Worm (Caenorhabditis elegans) whole organism, L4 larva: Measurements from ENCODE around the gene Y71H2B.11.
"Not testable (repeated sequence)": the region's sequence is repeated elsewhere in the genome, so short reads cannot be mapped to it uniquely, and the experiment has no call there.

Experiments
- F37D6.2 ChIP-seq: sonication (generic microtip); optimal IDR thresholded peaks from 2 replicates; lab custom pipeline; 2016; ENCODE audit warnings: mild to moderate bottlenecking, missing genetic modification characterization, missing compliant biosample characterization
- F49E8.2 ChIP-seq: sonication (generic microtip); optimal IDR thresholded peaks from 2 replicates; lab custom pipeline; 2016; ENCODE audit warnings: missing compliant biosample characterization, mild to moderate bottlenecking, missing genetic modification characterization, borderline replicate concordance
- R02D3.7 ChIP-seq: fragments of 150-350 bp; sonication (generic microtip); optimal IDR thresholded peaks from 3 replicates; lab custom pipeline; 2014; ENCODE audit warnings: missing biosample characterization, missing genetic modification characterization
- T26A8.4 ChIP-seq: fragments of 200-800 bp; sonication (Bioruptor generic); IDR thresholded peaks from 2 replicates; pipeline ENCODE4 v1.3.6; 2022; ENCODE audit warnings: missing genetic modification characterization, missing compliant biosample characterization
- Y48G9A.11 ChIP-seq: fragments of 200-800 bp; sonication (Bioruptor generic); IDR thresholded peaks from 2 replicates; pipeline ENCODE4 v1.3.6; 2022; ENCODE audit warnings: missing genetic modification reagents, missing genetic modification characterization, missing compliant biosample characterization
- ZK337.2 ChIP-seq: fragments of 200-800 bp; sonication (Bioruptor generic); IDR thresholded peaks from 2 replicates; pipeline ENCODE4 v1.3.6; 2022; ENCODE audit warnings: missing genetic modification reagents, missing genetic modification characterization, missing compliant biosample characterization
- aly-2 ChIP-seq: sonication (generic microtip); optimal IDR thresholded peaks from 2 replicates; lab custom pipeline; 2018; ENCODE audit warnings: missing biosample characterization, missing genetic modification characterization
- ama-1 ChIP-seq: fragments of 150-350 bp; optimal IDR thresholded peaks from 2 replicates; lab custom pipeline; 2014; ENCODE audit warnings: inconsistent platforms, mixed read lengths
- ceh-44 ChIP-seq: fragments of 200-800 bp; sonication (Bioruptor generic); IDR thresholded peaks from 2 replicates; pipeline ENCODE4 v1.3.6; 2022; ENCODE audit warnings: missing genetic modification reagents, missing genetic modification characterization, missing compliant biosample characterization
- ctbp-1 ChIP-seq: fragments of 200-800 bp; sonication (Bioruptor generic); IDR thresholded peaks from 2 replicates; pipeline ENCODE4 v1.3.6; 2022; ENCODE audit warnings: missing genetic modification reagents, missing genetic modification characterization, missing compliant biosample characterization
- dmd-6 ChIP-seq: fragments of 200-800 bp; sonication (Bioruptor generic); IDR thresholded peaks from 2 replicates; pipeline ENCODE4 v1.3.6; 2022; ENCODE audit warnings: missing genetic modification reagents, missing genetic modification characterization, missing compliant biosample characterization
- dmd-9 ChIP-seq: fragments of 200-800 bp; sonication (Bioruptor generic); IDR thresholded peaks from 2 replicates; pipeline ENCODE4 v1.3.6; 2022; ENCODE audit warnings: missing genetic modification reagents, missing genetic modification characterization, missing compliant biosample characterization
- egl-27 ChIP-seq: sonication (generic microtip); optimal IDR thresholded peaks from 3 replicates; lab custom pipeline; 2017; ENCODE audit warnings: missing biosample characterization, missing genetic modification reagents, missing genetic modification characterization
- fos-1 ChIP-seq: fragments of 150-350 bp; optimal IDR thresholded peaks from 2 replicates; lab custom pipeline; 2014; ENCODE audit warnings: missing biosample characterization, missing genetic modification characterization
- hif-1 ChIP-seq, 2 experiments: sonication (generic microtip); optimal IDR thresholded peaks; 2 replicates each; lab custom pipeline; 2016 to 2017; ENCODE audit warnings: missing compliant biosample characterization in 2 of 2, missing genetic modification characterization in 2 of 2, missing genetic modification reagents in 2 of 2, missing genotype in 2 of 2, mild to moderate bottlenecking in 1 of 2
- hlh-11 ChIP-seq: fragments of 200-800 bp; sonication (Bioruptor generic); optimal IDR thresholded peaks from 2 replicates; lab custom pipeline; 2018; ENCODE audit warnings: mild to moderate bottlenecking, missing genetic modification characterization, missing compliant biosample characterization
- hlh-30 ChIP-seq: sonication (generic microtip); optimal IDR thresholded peaks from 2 replicates; lab custom pipeline; 2017; ENCODE audit warnings: antibody characterized with exemption, mild to moderate bottlenecking, missing genetic modification characterization, missing compliant biosample characterization; ENCODE audit not compliant: insufficient read depth
- hmg-1.1 ChIP-seq: fragments of 200-800 bp; sonication (Bioruptor generic); IDR thresholded peaks from 2 replicates; pipeline ENCODE4 v1.3.6; 2022; ENCODE audit warnings: missing genetic modification reagents, missing genetic modification characterization, missing compliant biosample characterization
- lin-29 ChIP-seq: fragments of 200-800 bp; sonication (Bioruptor generic); IDR thresholded peaks from 2 replicates; pipeline ENCODE4 v1.3.6; 2022; ENCODE audit warnings: missing genetic modification reagents, missing genetic modification characterization, missing compliant biosample characterization
- lin-38 ChIP-seq: fragments of 200-800 bp; sonication (Bioruptor generic); IDR thresholded peaks from 2 replicates; pipeline ENCODE4 v1.3.6; 2022; ENCODE audit warnings: missing genetic modification reagents, missing genetic modification characterization, missing compliant biosample characterization
- lir-3 ChIP-seq: sonication (generic microtip); optimal IDR thresholded peaks from 2 replicates; lab custom pipeline; 2016; ENCODE audit warnings: mild to moderate bottlenecking, missing genetic modification characterization, missing compliant biosample characterization
- mdl-1 ChIP-seq, 2 experiments: fragments of 150-350 bp in 1 of 2; sonication (generic microtip) in 1 of 2; optimal IDR thresholded peaks; 2 replicates each; lab custom pipeline; 2014 to 2017; ENCODE audit warnings: missing biosample characterization in 2 of 2, missing genetic modification characterization in 2 of 2
- mes-2 ChIP-seq: sonication (generic microtip); optimal IDR thresholded peaks from 2 replicates; lab custom pipeline; 2016; ENCODE audit warnings: missing genotype, mild to moderate bottlenecking, missing genetic modification characterization, missing compliant biosample characterization; ENCODE audit not compliant: poor library complexity, severe bottlenecking
- nhr-11 ChIP-seq: fragments of 150-350 bp; optimal IDR thresholded peaks from 2 replicates; lab custom pipeline; 2014; ENCODE audit warnings: missing biosample characterization, missing genetic modification characterization
- nhr-111 ChIP-seq: fragments of 200-800 bp; sonication (Bioruptor generic); optimal IDR thresholded peaks from 2 replicates; lab custom pipeline; 2018; ENCODE audit warnings: mild to moderate bottlenecking, missing genetic modification characterization, missing compliant biosample characterization
- nhr-25 ChIP-seq: sonication (generic microtip); optimal IDR thresholded peaks from 2 replicates; lab custom pipeline; 2017; ENCODE audit warnings: missing genetic modification characterization, mild to moderate bottlenecking, missing compliant biosample characterization, antibody characterized with exemption, moderate library complexity, borderline replicate concordance; ENCODE audit not compliant: insufficient read depth
- nhr-6 ChIP-seq: fragments of 150-350 bp; optimal IDR thresholded peaks from 2 replicates; lab custom pipeline; 2014; ENCODE audit warnings: missing biosample characterization, missing genetic modification characterization
- nhr-77 ChIP-seq: fragments of 150-350 bp; optimal IDR thresholded peaks from 2 replicates; lab custom pipeline; 2014; ENCODE audit warnings: missing biosample characterization, missing genetic modification characterization
- php-3 ChIP-seq: fragments of 200-800 bp; sonication (Bioruptor generic); IDR thresholded peaks from 2 replicates; pipeline ENCODE4 v1.3.6; 2022; ENCODE audit warnings: missing genetic modification reagents, missing genetic modification characterization, missing compliant biosample characterization
- pqm-1 ChIP-seq: sonication (generic microtip); optimal IDR thresholded peaks from 2 replicates; lab custom pipeline; 2017; ENCODE audit warnings: missing biosample characterization, missing genetic modification characterization
- sdz-12 ChIP-seq: fragments of 200-800 bp; sonication (Bioruptor generic); optimal IDR thresholded peaks from 2 replicates; lab custom pipeline; 2018; ENCODE audit warnings: mild to moderate bottlenecking, missing genetic modification characterization, missing compliant biosample characterization
- unc-130 ChIP-seq: sonication (generic microtip); optimal IDR thresholded peaks from 2 replicates; lab custom pipeline; 2016; ENCODE audit warnings: missing genetic modification reagents, missing genetic modification characterization, missing compliant biosample characterization
- unc-62 ChIP-seq, 3 experiments: fragments of 150-350 bp in 1 of 3; sonication (generic microtip); optimal IDR thresholded peaks in 2 of 3; peaks in 1 of 3; 1 replicate in 1 of 3; 2 replicates in 2 of 3; lab custom pipeline; 2014 to 2017; ENCODE audit warnings: missing biosample characterization in 3 of 3, missing genetic modification characterization in 3 of 3, missing genetic modification reagents in 3 of 3, missing genotype in 1 of 3
- vab-7 ChIP-seq: fragments of 200-800 bp; sonication (Bioruptor generic); IDR thresholded peaks from 2 replicates; pipeline ENCODE4 v1.3.6; 2022; ENCODE audit warnings: missing genetic modification reagents, missing genetic modification characterization, missing compliant biosample characterization
- zag-1 ChIP-seq: fragments of 150-350 bp; optimal IDR thresholded peaks from 2 replicates; lab custom pipeline; 2014; ENCODE audit warnings: missing biosample characterization, missing genetic modification characterization
- zip-2 ChIP-seq: fragments of 150-350 bp; optimal IDR thresholded peaks from 2 replicates; lab custom pipeline; 2014; ENCODE audit warnings: missing biosample characterization, missing genetic modification characterization

The Y71H2B.11 gene

DNA sequence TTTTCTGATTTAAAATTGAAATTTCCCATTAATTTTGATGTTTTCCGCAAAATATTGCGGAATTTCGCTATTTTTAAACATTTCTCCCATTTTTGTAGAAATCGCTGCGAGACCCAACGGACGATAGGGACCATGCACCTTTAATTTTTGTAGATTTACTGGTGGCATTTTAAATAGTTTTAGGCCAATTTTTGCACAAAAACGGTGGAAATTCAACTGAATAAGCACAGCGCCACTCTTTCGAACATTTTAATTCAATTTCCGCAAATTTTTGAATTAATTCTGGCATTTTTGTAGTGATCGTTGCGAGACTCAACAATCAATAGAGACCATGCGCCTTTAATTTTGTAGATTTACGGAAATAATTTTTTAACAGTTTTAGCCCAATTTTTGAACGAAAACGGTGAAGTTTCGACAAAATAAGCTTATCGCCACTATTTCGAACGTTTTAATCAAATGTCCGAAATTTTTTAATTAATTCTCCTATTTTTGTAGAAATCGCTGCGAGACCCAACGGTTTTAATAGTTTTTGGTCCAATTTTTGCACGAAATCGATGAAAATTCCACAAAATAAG lies 5.2 kb upstream of the Y71H2B.11 start:
- TF ChIP-seq zag-1 (tag; lab: Kevin White, UChicago): no peak
- peak; percentile 60 for TF ChIP-seq lin-38 (GFP tag; lab: Robert Waterston, UW)
- no peak for TF ChIP-seq T26A8.4 (GFP tag; lab: Robert Waterston, UW)
- TF ChIP-seq unc-130 (GFP tag; lab: Kevin White, UChicago): peak; percentile 33
- no peak for TF ChIP-seq nhr-6 (tag; lab: Kevin White, UChicago)
- TF ChIP-seq Y48G9A.11 (GFP tag; lab: Robert Waterston, UW): 0 out of 2 replicates have a peak, but pooled peaks have one; percentile 42
- TF ChIP-seq F49E8.2 (tag; lab: Kevin White, UChicago): peak; percentile 76
- TF ChIP-seq ZK337.2 (GFP tag; lab: Robert Waterston, UW): no peak
- no peak for TF ChIP-seq hlh-11 (tag; lab: Kevin White, UChicago)
- TF ChIP-seq ceh-44 (GFP tag; lab: Robert Waterston, UW): no peak
- no peak for TF ChIP-seq dmd-9 (GFP tag; lab: Robert Waterston, UW)
- no peak for TF ChIP-seq ama-1
- no peak for TF ChIP-seq mdl-1 (tag; optimal IDR thresholded peaks at IDR 0.05; lab: Kevin White, UChicago)
- no peak for TF ChIP-seq dmd-6 (GFP tag; lab: Robert Waterston, UW)
- TF ChIP-seq fos-1 (tag; lab: Kevin White, UChicago): no peak
- TF ChIP-seq F37D6.2 (tag; lab: Kevin White, UChicago): no peak
- no peak for TF ChIP-seq nhr-11 (tag; lab: Kevin White, UChicago)
- TF ChIP-seq hif-1 (tag; optimal IDR thresholded peaks at IDR 0.05; lab: Kevin White, UChicago): no peak
- no peak for TF ChIP-seq lir-3 (tag; lab: Kevin White, UChicago)
- TF ChIP-seq egl-27 (tag; lab: Kevin White, UChicago): no peak
- TF ChIP-seq nhr-25 (tag; lab: Kevin White, UChicago): no peak
- TF ChIP-seq mes-2 (tag; lab: Kevin White, UChicago): no peak
- no peak for TF ChIP-seq zip-2
- TF ChIP-seq R02D3.7 (tag; lab: Kevin White, UChicago): no peak
- no peak for TF ChIP-seq vab-7
- TF ChIP-seq, all 104 proteins: peak for 4

DNA sequence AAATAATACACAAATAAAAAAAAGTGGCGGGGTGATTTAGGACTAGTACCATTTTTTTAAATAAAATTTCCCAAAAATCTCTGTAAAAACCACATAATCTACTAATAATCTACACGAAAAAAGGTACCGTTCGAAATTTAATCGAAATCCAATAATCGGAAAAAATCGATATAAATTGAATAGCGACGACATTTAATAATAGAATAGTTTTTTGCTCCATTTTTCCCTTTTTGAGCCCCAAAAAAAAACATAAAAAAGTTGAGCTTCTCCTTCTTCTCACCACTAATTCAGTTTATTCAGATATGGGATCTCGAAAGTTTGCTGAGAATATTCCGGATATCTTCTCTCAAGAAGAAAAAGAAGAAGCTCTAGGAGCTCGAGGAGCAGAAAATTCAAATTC lies 3.9 kb downstream of the Y71H2B.11 start, which contains the start of gene Y71H2B.5:
Gene Y71H2B.5 (plus strand): TSS at position 301 of the 400 bp plus-strand sequence.
- TF ChIP-seq php-3 (GFP tag; lab: Robert Waterston, UW); nhr-77; pqm-1 (tag; lab: Kevin White, UChicago): not testable (repeated sequence)

DNA sequence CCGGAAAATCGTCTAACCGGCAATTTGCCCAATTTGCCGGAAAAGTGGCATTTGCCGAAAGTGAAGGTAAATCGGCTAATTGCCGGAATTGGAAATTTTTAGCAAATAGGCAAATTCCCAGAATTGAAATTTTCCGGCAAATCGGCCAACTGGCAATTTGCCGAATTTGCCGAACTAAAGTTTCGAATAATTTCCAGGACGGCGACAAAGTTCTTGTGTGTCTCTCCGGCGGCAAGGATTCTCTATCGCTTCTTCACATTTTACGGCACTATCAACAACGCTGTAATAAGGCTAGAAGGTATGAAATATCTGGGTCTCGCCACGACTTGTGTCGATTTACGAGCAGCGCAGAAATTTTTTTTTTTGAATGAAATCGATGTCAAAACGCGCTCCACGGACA lies 12.4 kb downstream of the Y71H2B.11 start:
- TF ChIP-seq zip-2: no peak
- peak in 1 of 2 experiments; percentile 95 for TF ChIP-seq unc-62 (GFP tag; optimal IDR thresholded peaks at IDR 0.05 in 1 of 2; lab: Kevin White, UChicago)
- TF ChIP-seq unc-62 (tag; optimal IDR thresholded peaks at IDR 0.05; lab: Kevin White, UChicago): no peak

DNA sequence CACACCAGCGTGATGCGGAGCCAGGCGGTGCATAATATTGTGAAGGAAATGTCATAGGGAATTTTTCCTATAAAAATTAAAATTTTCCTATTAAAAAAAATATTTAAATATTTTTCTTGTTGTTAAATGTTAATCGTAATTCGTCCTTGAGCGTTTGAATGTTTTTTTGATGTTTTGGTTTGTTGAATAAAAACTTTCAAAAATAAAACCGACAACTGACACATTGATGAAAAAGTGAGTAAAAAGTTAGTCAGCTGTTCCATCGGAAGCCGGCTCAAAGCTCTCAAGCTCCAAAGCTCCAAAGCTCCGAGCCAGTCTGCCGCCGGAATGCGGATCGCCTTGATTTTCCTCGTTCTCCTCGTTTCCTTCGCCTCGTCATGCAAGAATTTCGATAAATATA lies 14.9 kb downstream of the Y71H2B.11 start, which contains the start of gene Y71H2B.4:
Gene Y71H2B.4 (plus strand): TSS at position 301 of the 400 bp plus-strand sequence.
- TF ChIP-seq zip-2: no peak
- TF ChIP-seq nhr-11 (tag; lab: Kevin White, UChicago): no peak
- no peak for TF ChIP-seq lin-29 (GFP tag; lab: Robert Waterston, UW)
- TF ChIP-seq ctbp-1 (GFP tag; lab: Robert Waterston, UW): no peak
- TF ChIP-seq dmd-6 (GFP tag; lab: Robert Waterston, UW): no peak
- no peak for TF ChIP-seq nhr-111
- no peak for TF ChIP-seq hlh-30 (tag; lab: Kevin White, UChicago)
- TF ChIP-seq lin-38 (GFP tag; lab: Robert Waterston, UW): no peak
- TF ChIP-seq ZK337.2 (GFP tag; lab: Robert Waterston, UW): no peak
- no peak for TF ChIP-seq hmg-1.1
- TF ChIP-seq aly-2 (tag; lab: Kevin White, UChicago): no peak
- no peak for TF ChIP-seq sdz-12 (GFP tag; lab: Kevin White, UChicago)
